Fruit fly (Drosophila melanogaster) whole organism, embryonic: ENCODE measurements around the gene ver.
A peak's percentile ranks its signal among the peaks of the same experiment; 100 is the strongest.

Experiments
- Aef1 ChIP-seq: fragments of 200-800 bp; sonication (Bioruptor generic); IDR thresholded peaks from 3 replicates; pipeline ENCODE4 v1.3.6; 2022; ENCODE audit warnings: missing biosample characterization, missing genetic modification characterization
- Atf6 ChIP-seq: fragments of 200-800 bp; sonication (Bioruptor generic); IDR thresholded peaks from 2 replicates; pipeline ENCODE4 v1.3.6; 2022; ENCODE audit warnings: missing biosample characterization, missing genetic modification characterization
- CG10209 ChIP-seq: fragments of 200-800 bp; sonication (Bioruptor generic); optimal IDR thresholded peaks from 3 replicates; lab custom pipeline; 2017; ENCODE audit warnings: missing biosample characterization, mild to moderate bottlenecking, missing genetic modification characterization, missing genetic modification reagents
- CG10267 ChIP-seq: fragments of 200-800 bp; sonication (Bioruptor generic); optimal IDR thresholded peaks from 2 replicates; lab custom pipeline; 2018; ENCODE audit warnings: missing biosample characterization, mild to moderate bottlenecking, missing genetic modification characterization, moderate library complexity
- CG12299 ChIP-seq: fragments of 200-800 bp; sonication (Bioruptor generic); optimal IDR thresholded peaks from 2 replicates; lab custom pipeline; 2018; ENCODE audit warnings: missing biosample characterization, mild to moderate bottlenecking, missing genetic modification characterization
- CG13296 ChIP-seq: fragments of 200-800 bp; sonication (Bioruptor generic); optimal IDR thresholded peaks from 3 replicates; lab custom pipeline; 2018; ENCODE audit warnings: missing biosample characterization, mild to moderate bottlenecking, missing genetic modification characterization
- CG15073 ChIP-seq: fragments of 200-800 bp; sonication (Bioruptor generic); optimal IDR thresholded peaks from 2 replicates; lab custom pipeline; 2016; ENCODE audit warnings: missing biosample characterization, missing genetic modification characterization
- CG17385 ChIP-seq: fragments of 200-800 bp; sonication (Bioruptor generic); optimal IDR thresholded peaks from 3 replicates; lab custom pipeline; 2018; ENCODE audit warnings: missing biosample characterization, mild to moderate bottlenecking, missing genetic modification characterization
- CG18262 ChIP-seq: fragments of 200-800 bp; optimal IDR thresholded peaks from 3 replicates; lab custom pipeline; 2019; ENCODE audit warnings: missing biosample characterization, mild to moderate bottlenecking, missing genetic modification characterization, moderate library complexity
- CG1832 ChIP-seq: fragments of 200-800 bp; sonication (Bioruptor generic); optimal IDR thresholded peaks from 2 replicates; lab custom pipeline; 2017; ENCODE audit warnings: missing biosample characterization, mild to moderate bottlenecking, missing genetic modification characterization, inconsistent platforms
- CG30020 ChIP-seq: fragments of 200-800 bp; optimal IDR thresholded peaks from 2 replicates; lab custom pipeline; 2019; ENCODE audit warnings: missing biosample characterization, mild to moderate bottlenecking, missing genetic modification characterization, moderate library complexity
- CG3065 ChIP-seq: fragments of 200-800 bp; sonication (Bioruptor generic); optimal IDR thresholded peaks from 2 replicates; lab custom pipeline; 2016; ENCODE audit warnings: missing biosample characterization, missing genetic modification characterization
- CG34224 ChIP-seq: fragments of 200-800 bp; sonication (Bioruptor generic); IDR thresholded peaks from 3 replicates; pipeline ENCODE4 v1.3.6; 2022; ENCODE audit warnings: missing biosample characterization, missing genetic modification characterization; ENCODE audit not compliant: partially characterized antibody
- CG4730 ChIP-seq: fragments of 200-800 bp; sonication (Bioruptor generic); IDR thresholded peaks from 2 replicates; pipeline ENCODE4 v1.3.6; 2022; ENCODE audit warnings: missing biosample characterization, missing genetic modification characterization
- CG4820 ChIP-seq: fragments of 200-800 bp; sonication (Bioruptor generic); optimal IDR thresholded peaks from 3 replicates; lab custom pipeline; 2016; ENCODE audit warnings: missing biosample characterization, missing genetic modification characterization
- CG6175 ChIP-seq: fragments of 200-800 bp; sonication (Bioruptor generic); IDR thresholded peaks from 3 replicates; pipeline ENCODE4 v1.3.6; 2022; ENCODE audit warnings: missing biosample characterization, missing genetic modification characterization
- CG7357 ChIP-seq: fragments of 200-800 bp; sonication (Bioruptor generic); IDR thresholded peaks from 3 replicates; pipeline ENCODE4 v1.3.6; 2022; ENCODE audit warnings: missing biosample characterization, missing genetic modification characterization
- CG7987 ChIP-seq: fragments of 200-800 bp; sonication (Bioruptor generic); optimal IDR thresholded peaks from 2 replicates; lab custom pipeline; 2018; ENCODE audit warnings: missing biosample characterization, mild to moderate bottlenecking, missing genetic modification characterization, moderate library complexity
- CG9817 ChIP-seq: fragments of 200-800 bp; sonication (Bioruptor generic); optimal IDR thresholded peaks from 2 replicates; lab custom pipeline; 2018; ENCODE audit warnings: missing biosample characterization, mild to moderate bottlenecking, missing genetic modification characterization, moderate library complexity
- Dbx ChIP-seq: fragments of 200-800 bp; sonication (Bioruptor generic); IDR thresholded peaks from 3 replicates; pipeline ENCODE4 v1.3.6; 2022; ENCODE audit warnings: missing biosample characterization, missing genetic modification characterization
- Dip3 ChIP-seq: fragments of 200-800 bp; sonication (Bioruptor generic); optimal IDR thresholded peaks from 3 replicates; lab custom pipeline; 2016; ENCODE audit warnings: missing biosample characterization, missing genetic modification characterization
- HmgZ ChIP-seq: fragments of 200-800 bp; sonication (Bioruptor generic); optimal IDR thresholded peaks from 2 replicates; lab custom pipeline; 2018; ENCODE audit warnings: missing biosample characterization, mild to moderate bottlenecking, missing genetic modification characterization
- Mad ChIP-seq: fragments of 200-800 bp; sonication (Bioruptor generic); optimal IDR thresholded peaks from 2 replicates; lab custom pipeline; 2016; ENCODE audit warnings: missing biosample characterization, missing genetic modification characterization
- Sry-β ChIP-seq: fragments of 200-800 bp; sonication (Bioruptor generic); optimal IDR thresholded peaks from 2 replicates; lab custom pipeline; 2018; ENCODE audit warnings: missing biosample characterization, mild to moderate bottlenecking, missing genetic modification characterization, moderate library complexity
- Tbp ChIP-seq: fragments of >200 bp; optimal IDR thresholded peaks from 2 replicates; lab custom pipeline; 2018; ENCODE audit warnings: missing biosample characterization, missing genetic modification characterization
- Usf ChIP-seq: fragments of 200-800 bp; sonication (Bioruptor generic); optimal IDR thresholded peaks from 2 replicates; lab custom pipeline; 2017; ENCODE audit warnings: missing genotype, missing biosample characterization, missing genetic modification characterization
- ab ChIP-seq: fragments of 200-800 bp; sonication (Bioruptor generic); optimal IDR thresholded peaks from 2 replicates; lab custom pipeline; 2016; ENCODE audit warnings: missing biosample characterization, missing genetic modification characterization
- ac ChIP-seq: fragments of 200-800 bp; sonication (Bioruptor generic); optimal IDR thresholded peaks from 3 replicates; lab custom pipeline; 2017; ENCODE audit warnings: missing biosample characterization, mild to moderate bottlenecking, missing genetic modification characterization
- ash1 ChIP-seq: fragments of 200-800 bp; sonication (Bioruptor generic); optimal IDR thresholded peaks from 2 replicates; lab custom pipeline; 2018; ENCODE audit warnings: missing biosample characterization, mild to moderate bottlenecking, missing genetic modification characterization
- crol ChIP-seq: fragments of 200-800 bp; sonication (Bioruptor generic); IDR thresholded peaks from 2 replicates; pipeline ENCODE4 v1.3.6; 2022; ENCODE audit warnings: missing biosample characterization, missing genetic modification characterization
- danr ChIP-seq: fragments of 200-800 bp; sonication (Bioruptor generic); IDR thresholded peaks from 2 replicates; pipeline ENCODE4 v1.3.6; 2022; ENCODE audit warnings: missing biosample characterization, missing genetic modification characterization
- emc ChIP-seq: fragments of 200-800 bp; sonication (Bioruptor generic); optimal IDR thresholded peaks from 2 replicates; lab custom pipeline; 2016; ENCODE audit warnings: missing biosample characterization, missing genetic modification characterization
- gcm ChIP-seq: fragments of 200-800 bp; sonication (Bioruptor generic); optimal IDR thresholded peaks from 2 replicates; lab custom pipeline; 2019; ENCODE audit warnings: missing biosample characterization, mild to moderate bottlenecking, missing genetic modification characterization, moderate library complexity
- gfzf ChIP-seq: fragments of 200-800 bp; sonication (Bioruptor generic); optimal IDR thresholded peaks from 2 replicates; lab custom pipeline; 2016; ENCODE audit warnings: missing biosample characterization, mild to moderate bottlenecking, missing genetic modification characterization, moderate library complexity
- grau ChIP-seq: fragments of 200-800 bp; optimal IDR thresholded peaks from 3 replicates; lab custom pipeline; 2019; ENCODE audit warnings: missing biosample characterization, mild to moderate bottlenecking, missing genetic modification characterization, moderate library complexity
- h ChIP-seq: fragments of >200 bp; optimal IDR thresholded peaks from 2 replicates; lab custom pipeline; 2017
- ham ChIP-seq: fragments of 200-800 bp; sonication (Bioruptor generic); IDR thresholded peaks from 2 replicates; pipeline ENCODE4 v1.3.6; 2022; ENCODE audit warnings: missing biosample characterization, missing genetic modification characterization
- ind ChIP-seq: fragments of 200-800 bp; sonication (Bioruptor generic); optimal IDR thresholded peaks from 3 replicates; lab custom pipeline; 2016; ENCODE audit warnings: missing biosample characterization, missing genetic modification characterization
- kay ChIP-seq: fragments of 200-800 bp; sonication (Bioruptor generic); optimal IDR thresholded peaks from 2 replicates; lab custom pipeline; 2016; ENCODE audit warnings: missing biosample characterization, missing genetic modification characterization
- mld ChIP-seq: fragments of 200-800 bp; sonication (Bioruptor generic); IDR thresholded peaks from 3 replicates; pipeline ENCODE4 v1.3.6; 2022; ENCODE audit warnings: missing biosample characterization, missing genetic modification characterization; ENCODE audit not compliant: partially characterized antibody
- nau ChIP-seq: fragments of 200-800 bp; sonication (Bioruptor generic); optimal IDR thresholded peaks from 3 replicates; lab custom pipeline; 2017; ENCODE audit warnings: missing biosample characterization, mild to moderate bottlenecking, missing genetic modification characterization, missing genetic modification reagents
- pros ChIP-seq: fragments of 200-800 bp; sonication (Bioruptor generic); optimal IDR thresholded peaks from 3 replicates; lab custom pipeline; 2019; ENCODE audit warnings: missing biosample characterization, mild to moderate bottlenecking, missing genetic modification characterization, moderate library complexity
- pum ChIP-seq: fragments of 200-800 bp; sonication (Bioruptor generic); optimal IDR thresholded peaks from 2 replicates; lab custom pipeline; 2016; ENCODE audit warnings: missing biosample characterization, missing genetic modification characterization
- rib ChIP-seq: fragments of 200-800 bp; sonication (Bioruptor generic); IDR thresholded peaks from 2 replicates; pipeline ENCODE4 v1.3.6; 2022; ENCODE audit warnings: missing biosample characterization, missing genetic modification characterization
- row ChIP-seq: fragments of 200-800 bp; sonication (Bioruptor generic); IDR thresholded peaks from 3 replicates; pipeline ENCODE4 v1.3.6; 2022; ENCODE audit warnings: missing biosample characterization, missing genetic modification characterization
- schlank ChIP-seq: fragments of 200-800 bp; sonication (Bioruptor generic); optimal IDR thresholded peaks from 2 replicates; lab custom pipeline; 2018; ENCODE audit warnings: missing biosample characterization, mild to moderate bottlenecking, missing genetic modification characterization
- seq ChIP-seq: fragments of 200-800 bp; sonication (Bioruptor generic); IDR thresholded peaks from 2 replicates; pipeline ENCODE4 v1.3.6; 2022; ENCODE audit warnings: missing biosample characterization, missing genetic modification characterization
- sna ChIP-seq: fragments of 200-800 bp; sonication (Bioruptor generic); IDR thresholded peaks from 2 replicates; pipeline ENCODE4 v1.3.6; 2022; ENCODE audit warnings: missing biosample characterization, missing genetic modification characterization; ENCODE audit not compliant: partially characterized antibody
- sob ChIP-seq: fragments of 200-800 bp; sonication (Bioruptor generic); IDR thresholded peaks from 2 replicates; pipeline ENCODE4 v1.3.6; 2022; ENCODE audit warnings: missing biosample characterization, missing genetic modification characterization
- sqz ChIP-seq: fragments of 200-800 bp; sonication (Bioruptor generic); optimal IDR thresholded peaks from 3 replicates; lab custom pipeline; 2018; ENCODE audit warnings: missing biosample characterization, mild to moderate bottlenecking, missing genetic modification characterization
- stc ChIP-seq: fragments of 200-800 bp; sonication (Bioruptor generic); IDR thresholded peaks from 2 replicates; pipeline ENCODE4 v1.3.6; 2022; ENCODE audit warnings: missing biosample characterization, missing genetic modification characterization
- vnd ChIP-seq: fragments of 200-800 bp; sonication (Bioruptor generic); IDR thresholded peaks from 3 replicates; pipeline ENCODE4 v1.3.6; 2022; ENCODE audit warnings: missing biosample characterization, missing genetic modification characterization; ENCODE audit not compliant: partially characterized antibody

ver gene

dm6 chr3L:12523941-12524340 lies at the start of gene ver, which contains the start of gene Gcn5 (continued):
- TF ChIP-seq vnd (no peak), mld (GFP tag; lab: Robert Waterston, UW) (no peak), Mad (GFP tag; lab: Kevin White, UChicago) (peak; percentile 89), Dbx (GFP tag; lab: Robert Waterston, UW) (peak; percentile 94), HmgZ (tag; lab: Kevin White, UChicago) (peak; percentile 93), ac (peak; percentile 20), CG10267 (tag; lab: Kevin White, UChicago) (peak; percentile 88), CG3065 (GFP tag; lab: Kevin White, UChicago) (peak; percentile 65), sob (GFP tag; lab: Robert Waterston, UW) (peak; percentile 94), kay (GFP tag; lab: Kevin White, UChicago) (peak; percentile 62), Atf6 (GFP tag; lab: Robert Waterston, UW) (peak; percentile 89), CG15073 (GFP tag; lab: Kevin White, UChicago) (peak; percentile 20), CG34224 (peak; percentile 24; the same call in 1 of the 3 replicates), ham (GFP tag; lab: Robert Waterston, UW) (peak; percentile 78), rib (GFP tag; lab: Robert Waterston, UW) (peak; percentile 84), CG6175 (GFP tag; lab: Robert Waterston, UW) (peak; percentile 78), CG30020 (peak; percentile 72), h (lab: Kevin White, UChicago) (no peak), Usf (GFP tag; lab: Kevin White, UChicago) (peak; percentile 86), grau (tag; lab: Kevin White, UChicago) (peak; percentile 89), sna (GFP tag; lab: Robert Waterston, UW) (no peak), ind (GFP tag; lab: Kevin White, UChicago) (peak; percentile 90), crol (GFP tag; lab: Robert Waterston, UW) (0 out of 2 replicates have a peak, but pooled peaks have one; percentile 18), sqz (GFP tag; lab: Kevin White, UChicago) (peak; percentile 86), danr (GFP tag; lab: Robert Waterston, UW) (peak; percentile 86), row (peak; percentile 96), nau (GFP tag; lab: Kevin White, UChicago) (no peak), CG4820 (GFP tag; lab: Kevin White, UChicago) (peak; percentile 86), Dip3 (GFP tag; lab: Kevin White, UChicago) (peak; percentile 89), CG4730 (peak; percentile 91), pros (GFP tag; lab: Kevin White, UChicago) (no peak), pum (peak; percentile 85), Tbp (GFP tag; lab: Kevin White, UChicago) (no peak), stc (GFP tag; lab: Robert Waterston, UW) (peak; percentile 93), seq (GFP tag; lab: Robert Waterston, UW) (peak; percentile 92), CG7357 (GFP tag; lab: Robert Waterston, UW) (peak; percentile 85), CG1832 (GFP tag; lab: Kevin White, UChicago) (no peak), gcm (GFP tag; lab: Kevin White, UChicago) (peak; percentile 88), CG13296 (peak; percentile 92), CG7987 (GFP tag; lab: Kevin White, UChicago) (peak; percentile 81), emc (GFP tag; lab: Kevin White, UChicago) (peak; percentile 78), CG9817 (tag; lab: Kevin White, UChicago) (peak; percentile 88), CG12299 (tag; lab: Kevin White, UChicago) (peak; percentile 88), CG18262 (tag; lab: Kevin White, UChicago) (peak; percentile 90), ab (GFP tag; lab: Kevin White, UChicago) (peak; percentile 44), CG10209 (GFP tag; lab: Kevin White, UChicago) (peak; percentile 95), Aef1 (GFP tag; lab: Robert Waterston, UW) (peak; percentile 94), gfzf (peak; percentile 48), schlank (tag; lab: Kevin White, UChicago) (peak; percentile 73), CG17385 (GFP tag; lab: Kevin White, UChicago) (peak; percentile 88), Sry-β (GFP tag; lab: Kevin White, UChicago) (peak; percentile 36), ash1 (GFP tag; lab: Kevin White, UChicago) (no peak)
